Worm (Caenorhabditis elegans) whole organism, L1 larva: ENCODE results near the gene nprt-1.

ENCODE experiments used
- egl-27 ChIP-seq, 2 experiments: fragments of 150-350 bp in 1 of 2; sonication (generic microtip); optimal IDR thresholded peaks; 3 replicates each; lab custom pipeline; 2017 to 2018; ENCODE audit warnings: missing biosample characterization in 2 of 2, missing genetic modification characterization in 2 of 2, missing genetic modification reagents in 2 of 2
- fkh-10 ChIP-seq: sonication (generic microtip); optimal IDR thresholded peaks from 2 replicates; lab custom pipeline; 2017; ENCODE audit warnings: missing biosample characterization, missing genetic modification reagents, missing genetic modification characterization
- lsy-2 ChIP-seq, 2 experiments: fragments of 150-350 bp; optimal IDR thresholded peaks; 2 replicates each; lab custom pipeline; 2014; ENCODE audit warnings: missing biosample characterization in 2 of 2, missing genetic modification characterization in 2 of 2
- mep-1 ChIP-seq: fragments of 150-350 bp; optimal IDR thresholded peaks from 2 replicates; lab custom pipeline; 2014; ENCODE audit warnings: missing biosample characterization, missing genetic modification characterization
- nhr-12 ChIP-seq: sonication (generic microtip); optimal IDR thresholded peaks from 2 replicates; lab custom pipeline; 2017; ENCODE audit warnings: missing biosample characterization, missing genetic modification characterization
- pag-3 ChIP-seq: sonication (generic microtip); optimal IDR thresholded peaks from 2 replicates; lab custom pipeline; 2017; ENCODE audit warnings: missing genetic modification characterization, mild to moderate bottlenecking, missing compliant biosample characterization, antibody characterized with exemption, borderline replicate concordance; ENCODE audit not compliant: insufficient read depth
- pqm-1 ChIP-seq: sonication (generic microtip); optimal IDR thresholded peaks from 3 replicates; lab custom pipeline; 2017; ENCODE audit warnings: missing biosample characterization, missing genetic modification characterization
- skn-1 ChIP-seq: fragments of 150-350 bp; optimal IDR thresholded peaks from 2 replicates; lab custom pipeline; 2014; ENCODE audit warnings: missing biosample characterization, missing genetic modification characterization
- sptf-1 ChIP-seq: fragments of 150-350 bp; optimal IDR thresholded peaks from 2 replicates; lab custom pipeline; 2014; ENCODE audit warnings: missing biosample characterization, missing genetic modification characterization
- unc-130 ChIP-seq: fragments of 150-350 bp; optimal IDR thresholded peaks from 2 replicates; lab custom pipeline; 2017; ENCODE audit warnings: missing biosample characterization, missing genetic modification characterization, inconsistent platforms
- zag-1 ChIP-seq: fragments of 150-350 bp; optimal IDR thresholded peaks from 2 replicates; lab custom pipeline; 2014; ENCODE audit warnings: missing biosample characterization, missing genetic modification characterization
- ztf-11 ChIP-seq, 2 experiments: sonication (generic microtip); optimal IDR thresholded peaks; 2 replicates each; lab custom pipeline; 2016 to 2017; ENCODE audit warnings: missing genetic modification characterization in 2 of 2, missing biosample characterization in 1 of 2, missing compliant biosample characterization in 1 of 2

DNA sequence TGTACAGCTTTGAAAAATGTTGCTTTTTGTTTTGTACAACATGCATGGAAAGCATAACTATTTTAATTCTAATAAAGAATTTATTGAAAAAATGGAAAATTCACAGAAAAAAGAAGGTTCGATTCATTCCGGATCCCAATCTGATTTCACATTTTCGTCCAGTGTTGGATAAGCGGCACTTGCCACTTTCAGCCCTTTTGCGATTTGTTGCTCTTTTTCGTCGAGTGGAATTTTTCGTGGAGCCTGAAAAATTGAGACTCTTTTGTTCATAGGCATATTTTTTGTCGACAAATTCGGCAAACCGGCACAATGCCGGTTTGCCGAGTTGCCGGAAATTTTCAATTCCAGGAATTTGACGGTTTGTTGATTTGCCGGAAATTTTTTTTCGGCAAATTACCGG is 38.6 kb downstream of the nprt-1 start:
- TF ChIP-seq nhr-12 (tag; lab: Kevin White, UChicago) (no peak), unc-130 (tag; lab: Kevin White, UChicago) (no peak), lsy-2 (tag; optimal IDR thresholded peaks at IDR 0.05; lab: Kevin White, UChicago) (no peak), sptf-1 (no peak), pag-3 (tag; lab: Kevin White, UChicago) (no peak), skn-1 (tag; lab: Kevin White, UChicago) (no peak), zag-1 (no peak), fkh-10 (GFP tag; lab: Kevin White, UChicago) (no peak), mep-1 (tag; lab: Kevin White, UChicago) (no peak), egl-27 (tag; optimal IDR thresholded peaks at IDR 0.05; lab: Kevin White, UChicago) (no peak), pqm-1 (tag; lab: Kevin White, UChicago) (no peak), ztf-11 (tag; optimal IDR thresholded peaks at IDR 0.05; lab: Kevin White, UChicago) (no peak)
